Worm (Caenorhabditis elegans) whole organism, L3 larva: ENCODE results near the gene sid-2.

Source experiments
- R02D3.7 ChIP-seq: fragments of 150-350 bp; optimal IDR thresholded peaks from 2 replicates; lab custom pipeline; 2014; ENCODE audit warnings: missing biosample characterization, missing genetic modification characterization
- ZK546.5 ChIP-seq: sonication (generic microtip); optimal IDR thresholded peaks from 2 replicates; lab custom pipeline; 2017; ENCODE audit warnings: missing biosample characterization, missing genetic modification characterization
- aly-2 ChIP-seq: fragments of 150-350 bp; optimal IDR thresholded peaks from 2 replicates; lab custom pipeline; 2014; ENCODE audit warnings: missing biosample characterization, missing genetic modification characterization
- ama-1 ChIP-seq: fragments of 150-350 bp; optimal IDR thresholded peaks from 2 replicates; lab custom pipeline; 2018
- ceh-16 ChIP-seq: sonication (generic microtip); optimal IDR thresholded peaks from 2 replicates; lab custom pipeline; 2017; ENCODE audit warnings: missing biosample characterization, missing genetic modification characterization
- ceh-28 ChIP-seq: fragments of 150-350 bp; optimal IDR thresholded peaks from 2 replicates; lab custom pipeline; 2014; ENCODE audit warnings: missing biosample characterization, missing genetic modification reagents, missing genetic modification characterization
- ceh-82 ChIP-seq: fragments of 150-350 bp; optimal IDR thresholded peaks from 2 replicates; lab custom pipeline; 2014; ENCODE audit warnings: missing biosample characterization, missing genetic modification characterization
- ceh-9 ChIP-seq: sonication (generic microtip); optimal IDR thresholded peaks from 2 replicates; lab custom pipeline; 2018; ENCODE audit warnings: missing biosample characterization, missing genetic modification characterization
- daf-12 ChIP-seq: fragments of 150-350 bp; optimal IDR thresholded peaks from 2 replicates; lab custom pipeline; 2014; ENCODE audit warnings: missing biosample characterization, missing genetic modification reagents, missing genetic modification characterization
- egl-27 ChIP-seq: sonication (generic microtip); optimal IDR thresholded peaks from 4 replicates; lab custom pipeline; 2017; ENCODE audit warnings: missing biosample characterization, missing genetic modification reagents, missing genetic modification characterization
- egl-5 ChIP-seq: fragments of 150-350 bp; optimal IDR thresholded peaks from 2 replicates; lab custom pipeline; 2017; ENCODE audit warnings: missing biosample characterization, missing genetic modification reagents, missing genetic modification characterization, inconsistent platforms
- elt-1 ChIP-seq: fragments of 150-350 bp; optimal IDR thresholded peaks from 2 replicates; lab custom pipeline; 2014; ENCODE audit warnings: missing biosample characterization, missing genetic modification characterization
- elt-2 ChIP-seq: sonication (generic microtip); optimal IDR thresholded peaks from 2 replicates; lab custom pipeline; 2016; ENCODE audit warnings: missing genetic modification reagents, mild to moderate bottlenecking, missing genetic modification characterization, missing compliant biosample characterization
- elt-3 ChIP-seq, 3 experiments: fragments of 150-350 bp in 1 of 3; sonication (generic microtip) in 2 of 3; optimal IDR thresholded peaks; 2 replicates in 2 of 3; 4 replicates in 1 of 3; lab custom pipeline; 2014 to 2017; ENCODE audit warnings: missing biosample characterization in 3 of 3, missing genetic modification characterization in 3 of 3
- eor-1 ChIP-seq, 2 experiments: fragments of 150-350 bp; optimal IDR thresholded peaks; 2 replicates each; lab custom pipeline; 2014 to 2018; ENCODE audit warnings: missing biosample characterization in 2 of 2, missing genetic modification characterization in 2 of 2
- fkh-10 ChIP-seq: sonication (generic microtip); optimal IDR thresholded peaks from 2 replicates; lab custom pipeline; 2017; ENCODE audit warnings: missing biosample characterization, missing genetic modification reagents, missing genetic modification characterization
- fkh-2 ChIP-seq: fragments of 150-350 bp; optimal IDR thresholded peaks from 2 replicates; lab custom pipeline; 2014; ENCODE audit warnings: missing biosample characterization, missing genetic modification reagents, missing genetic modification characterization
- fos-1 ChIP-seq: fragments of 150-350 bp; optimal IDR thresholded peaks from 2 replicates; lab custom pipeline; 2014; ENCODE audit warnings: missing biosample characterization, missing genetic modification characterization
- hmg-11 ChIP-seq: sonication (generic microtip); optimal IDR thresholded peaks from 2 replicates; lab custom pipeline; 2016; ENCODE audit warnings: missing genetic modification characterization, missing compliant biosample characterization
- jun-1 ChIP-seq: fragments of 150-350 bp; optimal IDR thresholded peaks from 2 replicates; lab custom pipeline; 2014; ENCODE audit warnings: missing biosample characterization, missing genetic modification reagents, missing genetic modification characterization
- lin-15B ChIP-seq: fragments of 150-350 bp; optimal IDR thresholded peaks from 2 replicates; lab custom pipeline; 2014; ENCODE audit warnings: missing biosample characterization, missing genetic modification characterization
- lin-39 ChIP-seq: fragments of 150-350 bp; optimal IDR thresholded peaks from 2 replicates; lab custom pipeline; 2018; ENCODE audit warnings: missing biosample characterization, missing genetic modification reagents, missing genetic modification characterization
- lsy-12 ChIP-seq: sonication (generic microtip); optimal IDR thresholded peaks from 2 replicates; lab custom pipeline; 2016; ENCODE audit warnings: mild to moderate bottlenecking, missing genetic modification characterization, missing compliant biosample characterization
- mdl-1 ChIP-seq: fragments of 150-350 bp; optimal IDR thresholded peaks from 2 replicates; lab custom pipeline; 2014; ENCODE audit warnings: missing biosample characterization, missing genetic modification characterization
- mml-1 ChIP-seq: fragments of 150-350 bp; sonication (generic microtip); optimal IDR thresholded peaks from 3 replicates; lab custom pipeline; 2014; ENCODE audit warnings: missing biosample characterization, missing genetic modification characterization
- nfya-1 ChIP-seq: sonication (generic microtip); optimal IDR thresholded peaks from 2 replicates; lab custom pipeline; 2017; ENCODE audit warnings: missing genetic modification characterization, mild to moderate bottlenecking, missing compliant biosample characterization, antibody characterized with exemption, moderate library complexity; ENCODE audit not compliant: insufficient read depth
- nhr-11 ChIP-seq: fragments of 150-350 bp; optimal IDR thresholded peaks from 2 replicates; lab custom pipeline; 2014; ENCODE audit warnings: missing biosample characterization, missing genetic modification characterization
- nhr-12 ChIP-seq: fragments of 150-350 bp; optimal IDR thresholded peaks from 2 replicates; lab custom pipeline; 2014; ENCODE audit warnings: missing biosample characterization, missing genetic modification characterization
- nhr-23 ChIP-seq: fragments of 150-350 bp; optimal IDR thresholded peaks from 2 replicates; lab custom pipeline; 2014; ENCODE audit warnings: missing biosample characterization, missing genetic modification reagents, missing genetic modification characterization
- nhr-237 ChIP-seq: fragments of 150-350 bp; optimal IDR thresholded peaks from 2 replicates; lab custom pipeline; 2014; ENCODE audit warnings: missing biosample characterization, missing genetic modification characterization
- nhr-25 ChIP-seq: sonication (generic microtip); optimal IDR thresholded peaks from 2 replicates; lab custom pipeline; 2017; ENCODE audit warnings: missing biosample characterization, missing genetic modification characterization
- nhr-28 ChIP-seq: fragments of 150-350 bp; optimal IDR thresholded peaks from 2 replicates; lab custom pipeline; 2014; ENCODE audit warnings: missing biosample characterization, missing genetic modification characterization
- nhr-43 ChIP-seq: sonication (generic microtip); optimal IDR thresholded peaks from 2 replicates; lab custom pipeline; 2016; ENCODE audit warnings: mild to moderate bottlenecking, missing genetic modification characterization, missing compliant biosample characterization; ENCODE audit not compliant: poor library complexity, severe bottlenecking
- nhr-67 ChIP-seq: fragments of 150-350 bp; optimal IDR thresholded peaks from 2 replicates; lab custom pipeline; 2014; ENCODE audit warnings: missing biosample characterization, missing genetic modification characterization
- nhr-76 ChIP-seq: fragments of 150-350 bp; sonication (generic microtip); optimal IDR thresholded peaks from 5 replicates; lab custom pipeline; 2014; ENCODE audit warnings: missing biosample characterization, missing genetic modification characterization
- nhr-77 ChIP-seq: fragments of 150-350 bp; optimal IDR thresholded peaks from 2 replicates; lab custom pipeline; 2014; ENCODE audit warnings: missing biosample characterization, missing genetic modification characterization
- pha-4 ChIP-seq: fragments of 150-350 bp; optimal IDR thresholded peaks from 2 replicates; lab custom pipeline; 2014; ENCODE audit warnings: missing biosample characterization, missing genetic modification reagents, missing genetic modification characterization
- pqm-1 ChIP-seq: fragments of 150-350 bp; optimal IDR thresholded peaks from 2 replicates; lab custom pipeline; 2017; ENCODE audit warnings: missing biosample characterization, missing genetic modification characterization, inconsistent platforms
- sea-2 ChIP-seq: fragments of 150-350 bp; sonication (generic microtip); optimal IDR thresholded peaks from 4 replicates; lab custom pipeline; 2014; ENCODE audit warnings: missing biosample characterization, missing genetic modification reagents, missing genetic modification characterization
- skn-1 ChIP-seq: fragments of 150-350 bp; optimal IDR thresholded peaks from 2 replicates; lab custom pipeline; 2014; ENCODE audit warnings: missing biosample characterization, missing genetic modification characterization
- snpc-4 ChIP-seq: fragments of 150-350 bp; optimal IDR thresholded peaks from 2 replicates; lab custom pipeline; 2014; ENCODE audit warnings: missing biosample characterization, missing genetic modification characterization
- tbx-2 ChIP-seq: sonication (generic microtip); optimal IDR thresholded peaks from 2 replicates; lab custom pipeline; 2016; ENCODE audit warnings: mild to moderate bottlenecking, missing genetic modification characterization, missing compliant biosample characterization
- unc-39 ChIP-seq: sonication (generic microtip); optimal IDR thresholded peaks from 4 replicates; lab custom pipeline; 2017; ENCODE audit warnings: missing biosample characterization, missing genetic modification characterization
- unc-62 ChIP-seq: fragments of 150-350 bp; sonication (generic microtip); optimal IDR thresholded peaks from 4 replicates; lab custom pipeline; 2014; ENCODE audit warnings: missing biosample characterization, missing genetic modification reagents, missing genetic modification characterization
- zag-1 ChIP-seq: fragments of 150-350 bp; optimal IDR thresholded peaks from 2 replicates; lab custom pipeline; 2014; ENCODE audit warnings: missing biosample characterization, missing genetic modification characterization
- ztf-11 ChIP-seq: fragments of 150-350 bp; optimal IDR thresholded peaks from 2 replicates; lab custom pipeline; 2014; ENCODE audit warnings: missing biosample characterization, missing genetic modification characterization
- ztf-4 ChIP-seq: fragments of 150-350 bp; optimal IDR thresholded peaks from 2 replicates; lab custom pipeline; 2014; ENCODE audit warnings: missing biosample characterization, missing genetic modification characterization

The sid-2 gene

DNA sequence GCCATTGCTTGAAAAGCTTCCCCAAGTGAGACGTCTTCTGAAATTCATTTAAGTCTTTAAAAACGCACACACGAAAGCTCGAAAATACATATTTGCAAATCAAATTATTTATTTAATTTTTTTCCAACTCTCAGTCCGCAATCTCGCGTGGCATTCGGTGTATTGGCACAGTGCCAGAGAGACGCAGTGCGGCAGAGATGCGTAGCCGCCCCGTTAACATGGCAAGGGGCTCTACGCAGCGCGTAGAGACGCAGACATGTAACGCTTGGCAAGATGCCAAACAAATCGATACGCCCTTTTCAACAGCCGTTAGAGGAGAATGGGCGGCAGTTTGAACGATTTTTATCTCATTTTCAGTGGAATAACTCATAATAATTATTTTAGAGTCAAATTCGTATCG is 35.7 kb upstream of the sid-2 start, which contains the start of the genes drr-2 and set-16:
Gene drr-2, minus strand, starts transcription at position 37 of the 400 bp plus-strand sequence.
Gene set-16, plus strand, starts transcription at position 383 of the 400 bp plus-strand sequence.
- TF ChIP-seq egl-27 (tag; lab: Kevin White, UChicago) (peak; percentile 91), nhr-237 (tag; lab: Kevin White, UChicago) (peak; percentile 33), nhr-28 (tag; lab: Kevin White, UChicago) (peak; percentile 76), elt-1 (peak; percentile 82), pha-4 (tag; lab: Kevin White, UChicago) (peak; percentile 99), fkh-10 (GFP tag; lab: Kevin White, UChicago) (peak; percentile 99), nhr-23 (tag; lab: Kevin White, UChicago) (peak; percentile 99), ama-1 (lab: Kevin White, UChicago) (peak; percentile 77), ceh-16 (no peak), fkh-2 (no peak), nhr-77 (peak; percentile 92), skn-1 (tag; lab: Kevin White, UChicago) (peak; percentile 94), nfya-1 (tag; lab: Kevin White, UChicago) (peak; percentile 99), nhr-67 (no peak), hmg-11 (tag; lab: Kevin White, UChicago) (peak; percentile 94), ceh-82 (tag; lab: Kevin White, UChicago) (peak; percentile 95), unc-39 (peak; percentile 32), snpc-4 (tag; lab: Kevin White, UChicago) (peak; percentile 93), ceh-28 (peak; percentile 99), nhr-12 (no peak), aly-2 (tag; lab: Kevin White, UChicago) (peak; percentile 81), lin-39 (tag; lab: Kevin White, UChicago) (peak; percentile 97), nhr-76 (tag; lab: Kevin White, UChicago) (peak; percentile 45), unc-62 (GFP tag; lab: Kevin White, UChicago) (peak; percentile 94), elt-3 (tag; optimal IDR thresholded peaks at IDR 0.05; lab: Kevin White, UChicago) (peak; percentile 0 to 92 (median 71)), ztf-4 (tag; lab: Kevin White, UChicago) (peak; percentile 90), daf-12 (tag; lab: Kevin White, UChicago) (peak; percentile 66), jun-1 (tag; lab: Kevin White, UChicago) (peak; percentile 98), egl-5 (tag; lab: Kevin White, UChicago) (peak; percentile 81), fos-1 (tag; lab: Kevin White, UChicago) (peak; percentile 88), R02D3.7 (tag; lab: Kevin White, UChicago) (peak; percentile 94), ZK546.5 (tag; lab: Kevin White, UChicago) (peak; percentile 75), sea-2 (GFP tag; lab: Kevin White, UChicago) (peak; percentile 95), pqm-1 (tag; lab: Kevin White, UChicago) (peak; percentile 92), ztf-11 (tag; lab: Kevin White, UChicago) (no peak), lin-15B (peak; percentile 98), ceh-9 (tag; lab: Kevin White, UChicago) (no peak), mml-1 (tag; lab: Kevin White, UChicago) (no peak), nhr-43 (tag; lab: Kevin White, UChicago) (peak; percentile 98), nhr-25 (tag; lab: Kevin White, UChicago) (peak; percentile 100), zag-1 (tag; lab: Kevin White, UChicago) (peak; percentile 80), nhr-11 (tag; lab: Kevin White, UChicago) (peak; percentile 95), mdl-1 (tag; lab: Kevin White, UChicago) (peak; percentile 38), eor-1 (tag; optimal IDR thresholded peaks at IDR 0.05; lab: Kevin White, UChicago) (peak in 1 of 2 experiments; percentile 69), tbx-2 (tag; lab: Kevin White, UChicago) (peak; percentile 97), elt-2 (tag; lab: Kevin White, UChicago) (peak; percentile 94), lsy-12 (tag; lab: Kevin White, UChicago) (peak; percentile 98)
